Fruit fly (Drosophila melanogaster) whole organism, pupa: ENCODE measurements around the gene ras.

Source experiments
- CG10348 ChIP-seq: fragments of 200-800 bp; sonication (Bioruptor generic); IDR thresholded peaks from 2 replicates; pipeline ENCODE4 v1.3.6; 2022; ENCODE audit warnings: missing biosample characterization, missing genetic modification characterization
- CG12605 ChIP-seq: fragments of 200-800 bp; sonication (Bioruptor generic); IDR thresholded peaks from 2 replicates; pipeline ENCODE4 v1.3.6; 2022; ENCODE audit warnings: missing biosample characterization, missing genetic modification characterization
- CG13204 ChIP-seq: fragments of 200-800 bp; sonication (Bioruptor generic); optimal IDR thresholded peaks from 2 replicates; lab custom pipeline; 2018; ENCODE audit warnings: missing biosample characterization, mild to moderate bottlenecking, missing genetic modification characterization, moderate library complexity
- CG14655 ChIP-seq: fragments of 200-800 bp; sonication (Bioruptor generic); optimal IDR thresholded peaks from 3 replicates; lab custom pipeline; 2017; ENCODE audit warnings: mild to moderate bottlenecking, missing biosample characterization, missing genetic modification reagents, missing genetic modification characterization
- CG15710 ChIP-seq: fragments of 200-800 bp; sonication (Bioruptor generic); optimal IDR thresholded peaks from 2 replicates; lab custom pipeline; 2018; ENCODE audit warnings: missing biosample characterization, mild to moderate bottlenecking, missing genetic modification characterization, moderate library complexity
- CG17806 ChIP-seq: fragments of 200-800 bp; sonication (Bioruptor generic); optimal IDR thresholded peaks from 2 replicates; lab custom pipeline; 2018; ENCODE audit warnings: missing biosample characterization, mild to moderate bottlenecking, missing genetic modification characterization, moderate library complexity
- CG32121 ChIP-seq: fragments of 200-800 bp; sonication (Bioruptor generic); IDR thresholded peaks from 2 replicates; pipeline ENCODE4 v1.3.6; 2022; ENCODE audit warnings: missing biosample characterization, missing genetic modification characterization
- CG34367 ChIP-seq: fragments of 200-800 bp; sonication (Bioruptor generic); optimal IDR thresholded peaks from 2 replicates; lab custom pipeline; 2018; ENCODE audit warnings: missing biosample characterization, mild to moderate bottlenecking, missing genetic modification characterization
- CG4496 ChIP-seq: fragments of 200-800 bp; sonication (Bioruptor generic); IDR thresholded peaks from 3 replicates; pipeline ENCODE4 v1.3.6; 2022; ENCODE audit warnings: missing biosample characterization, missing genetic modification characterization
- CG8159 ChIP-seq: fragments of 200-800 bp; sonication (Bioruptor generic); optimal IDR thresholded peaks from 3 replicates; lab custom pipeline; 2018; ENCODE audit warnings: missing biosample characterization, mild to moderate bottlenecking, missing genetic modification characterization, moderate library complexity
- CG8301 ChIP-seq: fragments of 200-800 bp; sonication (Bioruptor generic); optimal IDR thresholded peaks from 2 replicates; lab custom pipeline; 2018; ENCODE audit warnings: missing biosample characterization, mild to moderate bottlenecking, missing genetic modification characterization
- CG9948 ChIP-seq: fragments of 200-800 bp; sonication (Bioruptor generic); optimal IDR thresholded peaks from 2 replicates; lab custom pipeline; 2018; ENCODE audit warnings: missing biosample characterization, mild to moderate bottlenecking, missing genetic modification characterization, moderate library complexity
- D1 ChIP-seq: fragments of 200-800 bp; sonication (Bioruptor generic); optimal IDR thresholded peaks from 2 replicates; lab custom pipeline; 2018; ENCODE audit warnings: missing biosample characterization, mild to moderate bottlenecking, missing genetic modification characterization, moderate library complexity
- EcR ChIP-seq: fragments of 200-800 bp; sonication (Bioruptor generic); optimal IDR thresholded peaks from 3 replicates; lab custom pipeline; 2019; ENCODE audit warnings: missing biosample characterization, missing genetic modification characterization, mild to moderate bottlenecking, moderate library complexity, missing genetic modification reagents
- Ets98B ChIP-seq: fragments of 200-800 bp; sonication (Bioruptor generic); IDR thresholded peaks from 2 replicates; pipeline ENCODE4 v1.3.6; 2022; ENCODE audit warnings: missing biosample characterization, missing genetic modification characterization
- Pif1A ChIP-seq: fragments of 200-800 bp; sonication (Bioruptor generic); optimal IDR thresholded peaks from 3 replicates; lab custom pipeline; 2016; ENCODE audit warnings: missing biosample characterization, missing genetic modification characterization
- Pif1B ChIP-seq: fragments of 200-800 bp; sonication (Bioruptor generic); optimal IDR thresholded peaks from 3 replicates; lab custom pipeline; 2016; ENCODE audit warnings: missing biosample characterization, missing genetic modification characterization
- Snoo ChIP-seq: fragments of 200-800 bp; sonication (Bioruptor generic); optimal IDR thresholded peaks from 3 replicates; lab custom pipeline; 2017; ENCODE audit warnings: missing biosample characterization, mild to moderate bottlenecking, missing genetic modification characterization, inconsistent platforms
- fd96Ca ChIP-seq: fragments of 200-800 bp; sonication (Bioruptor generic); IDR thresholded peaks from 3 replicates; pipeline ENCODE4 v1.3.6; 2022; ENCODE audit warnings: missing biosample characterization, missing genetic modification characterization
- gl ChIP-seq: fragments of 200-800 bp; sonication (Bioruptor generic); optimal IDR thresholded peaks from 2 replicates; lab custom pipeline; 2018; ENCODE audit warnings: missing biosample characterization, mild to moderate bottlenecking, missing genetic modification characterization
- rn ChIP-seq: fragments of 200-800 bp; sonication (Bioruptor generic); IDR thresholded peaks from 2 replicates; pipeline ENCODE4 v1.3.6; 2022; ENCODE audit warnings: missing biosample characterization, missing genetic modification characterization

The ras gene

DNA sequence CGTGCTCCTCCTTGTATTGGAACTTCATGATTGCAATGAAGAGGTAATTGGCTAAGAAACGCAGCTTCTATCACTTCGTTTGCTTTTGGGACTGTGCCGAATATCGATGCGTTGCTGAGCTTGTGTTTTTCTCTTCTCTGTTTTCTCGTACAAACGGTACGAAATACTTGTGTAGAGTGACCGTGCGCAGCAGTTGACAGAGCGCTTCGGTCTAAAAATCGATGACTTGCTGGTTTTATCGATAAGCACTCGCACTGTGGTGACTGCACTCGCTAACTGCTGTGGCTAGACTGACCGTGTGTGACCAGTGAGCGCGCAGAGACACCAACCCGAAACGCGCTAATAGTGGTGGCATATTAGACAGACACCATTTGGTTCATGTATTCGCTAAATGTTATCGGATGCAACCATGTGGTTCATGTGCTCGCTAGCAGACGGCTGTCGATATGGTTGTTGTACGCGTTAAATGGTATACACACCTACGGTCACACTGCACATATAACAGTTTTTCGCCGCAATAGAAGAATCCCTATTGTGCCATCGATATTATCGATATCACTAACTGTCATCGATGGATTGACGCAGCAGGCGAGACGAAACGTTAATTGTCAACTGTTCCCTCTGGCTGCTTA is 23.9 kb downstream of the ras start, which contains the start of the genes Atg8a and BTBD9:
TSS of gene Atg8a (minus strand) at position 296 of the 632 bp plus-strand sequence.
TSS of gene BTBD9 (plus strand) at position 495 of the 632 bp plus-strand sequence.
- TF ChIP-seq CG15710 (tag; lab: Kevin White, UChicago) (no peak), CG14655 (GFP tag; lab: Kevin White, UChicago) (no peak), gl (tag; lab: Kevin White, UChicago) (no peak), fd96Ca (GFP tag; lab: Robert Waterston, UW) (no peak), EcR (no peak), CG9948 (tag; lab: Kevin White, UChicago) (no peak), CG4496 (GFP tag; lab: Robert Waterston, UW) (no peak), Pif1A (GFP tag; lab: Kevin White, UChicago) (no peak), CG12605 (GFP tag; lab: Robert Waterston, UW) (no peak), CG8159 (tag; lab: Kevin White, UChicago) (no peak), CG8301 (tag; lab: Kevin White, UChicago) (no peak), CG34367 (no peak), CG10348 (GFP tag; lab: Robert Waterston, UW) (no peak), Ets98B (GFP tag; lab: Robert Waterston, UW) (no peak), Pif1B (GFP tag; lab: Kevin White, UChicago) (no peak)

DNA sequence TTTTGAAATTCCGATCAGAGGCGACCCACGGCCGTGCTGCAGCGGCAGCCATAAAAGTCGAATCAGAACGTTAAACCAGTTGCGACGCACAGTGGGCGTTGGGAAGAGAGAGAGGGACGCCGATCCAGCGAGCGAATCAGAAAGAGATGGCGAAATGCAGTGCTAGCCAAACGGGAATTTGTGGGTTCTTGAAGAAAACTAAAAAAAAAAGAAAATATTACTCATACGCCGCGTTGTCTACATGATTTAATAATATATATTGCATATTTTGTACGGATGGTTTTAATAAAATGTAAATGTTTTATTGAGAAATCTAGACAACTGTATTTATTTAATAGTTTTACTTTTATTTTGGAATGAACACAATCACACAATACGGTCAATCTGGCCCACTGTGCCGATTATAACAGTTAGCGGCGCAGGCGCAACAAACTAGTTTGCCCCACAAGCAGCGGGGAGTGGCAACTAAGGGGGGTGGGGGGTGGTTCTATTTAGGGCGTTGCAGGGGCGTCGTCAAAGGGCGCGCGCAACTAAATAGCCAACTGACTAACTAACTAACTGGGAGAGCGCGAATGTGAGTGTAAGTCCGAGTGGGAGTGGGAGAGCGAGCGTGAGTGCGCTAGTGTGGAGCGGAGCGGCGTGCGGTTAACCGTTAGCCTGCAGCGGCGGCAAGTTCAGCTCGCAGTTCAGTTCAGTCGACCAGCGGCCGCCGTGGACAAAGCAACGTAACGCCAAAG is 27.7 kb downstream of the ras start, which contains the start of gene CG15211:
TSS of gene CG15211 (plus strand) at position 686 of the 737 bp plus-strand sequence.
- no peak for TF ChIP-seq CG10348 (GFP tag; lab: Robert Waterston, UW)
- TF ChIP-seq CG32121 (GFP tag; lab: Robert Waterston, UW): peak; percentile 81
- peak; percentile 40 for TF ChIP-seq EcR
- peak; percentile 73 for TF ChIP-seq gl (tag; lab: Kevin White, UChicago)
- peak; percentile 88 for TF ChIP-seq CG9948 (tag; lab: Kevin White, UChicago)
- TF ChIP-seq Pif1A (GFP tag; lab: Kevin White, UChicago): peak; percentile 79
- peak; percentile 57; the same call in 1 of the 2 replicates for TF ChIP-seq rn (GFP tag; lab: Robert Waterston, UW)
- peak; percentile 83 for TF ChIP-seq CG34367
- peak; percentile 60 for TF ChIP-seq Ets98B (GFP tag; lab: Robert Waterston, UW)
- peak; percentile 59 for TF ChIP-seq D1
- TF ChIP-seq CG12605 (GFP tag; lab: Robert Waterston, UW): peak; percentile 43
- TF ChIP-seq CG4496 (GFP tag; lab: Robert Waterston, UW): peak; percentile 83
- peak; percentile 61 for TF ChIP-seq Snoo
- TF ChIP-seq CG15710 (tag; lab: Kevin White, UChicago): peak; percentile 88
- TF ChIP-seq fd96Ca (GFP tag; lab: Robert Waterston, UW): peak; percentile 70; the same call in 2 of the 3 replicates
- peak; percentile 87 for TF ChIP-seq CG8159 (tag; lab: Kevin White, UChicago)
- peak; percentile 88 for TF ChIP-seq CG13204
- TF ChIP-seq CG14655 (GFP tag; lab: Kevin White, UChicago): peak; percentile 92
- TF ChIP-seq CG8301 (tag; lab: Kevin White, UChicago): peak; percentile 88
- TF ChIP-seq CG17806: peak; percentile 84
- TF ChIP-seq Pif1B (GFP tag; lab: Kevin White, UChicago): peak; percentile 73

DNA sequence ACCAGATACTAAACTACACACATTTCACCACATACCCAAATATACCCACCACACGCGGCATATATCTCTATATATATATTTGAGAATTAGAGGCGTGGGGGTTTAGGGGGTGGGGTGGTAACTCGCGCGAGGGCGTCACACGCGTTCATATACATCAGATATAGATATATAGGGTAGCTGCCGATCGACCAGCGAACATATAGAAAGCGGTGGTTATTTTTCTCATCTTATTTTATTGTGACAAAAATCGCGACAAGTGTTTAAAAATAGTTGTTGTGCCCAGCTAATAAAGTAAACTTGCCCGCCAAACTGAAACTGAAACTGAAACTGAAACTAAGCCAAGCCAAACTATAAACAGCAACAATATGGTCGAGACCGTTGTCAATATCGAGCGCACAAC is 28.3 kb downstream of the ras start:
- no peak for TF ChIP-seq CG8159 (tag; lab: Kevin White, UChicago)
- TF ChIP-seq Pif1A (GFP tag; lab: Kevin White, UChicago): no peak
- TF ChIP-seq EcR: no peak
- no peak for TF ChIP-seq CG4496 (GFP tag; lab: Robert Waterston, UW)
- no peak for TF ChIP-seq Ets98B (GFP tag; lab: Robert Waterston, UW)
- no peak for TF ChIP-seq Snoo
- no peak for TF ChIP-seq gl (tag; lab: Kevin White, UChicago)
- no peak for TF ChIP-seq CG14655 (GFP tag; lab: Kevin White, UChicago)
- TF ChIP-seq CG9948 (tag; lab: Kevin White, UChicago): no peak
- TF ChIP-seq CG15710 (tag; lab: Kevin White, UChicago): no peak
- TF ChIP-seq CG8301 (tag; lab: Kevin White, UChicago): no peak
- no peak for TF ChIP-seq CG12605 (GFP tag; lab: Robert Waterston, UW)
- TF ChIP-seq Pif1B (GFP tag; lab: Kevin White, UChicago): no peak
- no peak for TF ChIP-seq fd96Ca (GFP tag; lab: Robert Waterston, UW)
- no peak for TF ChIP-seq CG10348 (GFP tag; lab: Robert Waterston, UW)
- TF ChIP-seq rn (GFP tag; lab: Robert Waterston, UW): no peak

DNA sequence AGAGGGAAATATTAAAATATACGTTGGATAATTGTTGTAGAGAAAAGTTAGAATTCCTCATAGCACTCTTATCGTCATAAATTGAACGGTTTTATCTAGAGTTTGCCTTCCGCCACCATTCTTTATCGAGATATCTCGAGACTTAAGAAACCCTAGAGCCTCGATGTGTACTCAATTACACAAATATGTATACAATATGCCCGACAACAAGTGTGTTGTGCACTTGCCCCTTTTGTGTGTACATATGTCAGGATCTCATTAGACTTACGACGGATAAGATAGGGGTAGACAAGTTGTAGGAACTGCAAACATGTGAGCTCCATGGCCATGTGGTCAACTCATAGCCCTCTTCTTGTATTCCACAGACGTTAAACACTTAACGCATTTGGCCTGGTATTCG is 29.3 kb downstream of the ras start:
- TF ChIP-seq fd96Ca (GFP tag; lab: Robert Waterston, UW): no peak
- peak; percentile 16 for TF ChIP-seq CG13204
- TF ChIP-seq Pif1A (GFP tag; lab: Kevin White, UChicago): peak; percentile 41
- TF ChIP-seq CG14655 (GFP tag; lab: Kevin White, UChicago): peak; percentile 37
- TF ChIP-seq CG34367: peak; percentile 3
- TF ChIP-seq gl (tag; lab: Kevin White, UChicago): peak; percentile 46
- no peak for TF ChIP-seq CG8301 (tag; lab: Kevin White, UChicago)
- TF ChIP-seq, all 21 proteins: peak for 5
